Fruit fly (Drosophila melanogaster): ENCODE measurements around the gene Bet5.

DNA sequence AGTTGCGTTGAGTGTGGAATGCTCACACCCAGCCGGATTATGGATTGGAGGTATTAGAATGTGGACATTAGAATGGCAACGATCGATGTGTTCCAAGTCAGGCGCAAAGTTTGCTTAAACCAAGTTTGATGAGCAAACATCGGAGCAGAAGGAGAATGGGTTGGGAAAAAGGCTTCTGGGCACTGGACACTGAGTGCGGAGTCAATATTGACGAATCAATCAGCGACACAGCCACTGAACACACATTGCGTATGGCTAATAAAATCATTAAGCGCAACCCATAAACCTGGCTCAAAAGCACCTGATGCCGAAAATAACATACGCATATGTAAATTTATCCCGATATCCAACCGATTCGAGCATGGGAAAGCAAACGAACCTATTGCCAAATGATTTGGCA lies 13.8 kb downstream of the Bet5 start:
- TF ChIP-seq dsf (GFP tag; optimal IDR thresholded peaks at IDR 0.05; ENCODE audit: borderline replicate concordance) (no peak), Rel (GFP tag; optimal IDR thresholded peaks at IDR 0.05) (no peak), Rel (tag; optimal IDR thresholded peaks at IDR 0.05) (no peak), sv (GFP tag; optimal IDR thresholded peaks at IDR 0.05) (no peak), fru (GFP tag; optimal IDR thresholded peaks at IDR 0.05) (no peak)

Measured in whole organism, wandering third instar larva.